Worm (Caenorhabditis elegans) whole organism, L4 larva: ENCODE results near the gene exos-1.

Experiments
- D1046.2 ChIP-seq: fragments of 200-800 bp; sonication (Bioruptor generic); IDR thresholded peaks from 2 replicates; pipeline ENCODE4 v1.3.6; 2022; ENCODE audit warnings: missing genetic modification characterization, missing compliant biosample characterization
- F26F4.8 ChIP-seq: fragments of 200-800 bp; sonication (Bioruptor generic); conservative IDR thresholded peaks from 2 replicates; pipeline ENCODE4 v1.3.6; 2022; ENCODE audit warnings: missing genetic modification characterization, missing compliant biosample characterization
- F37D6.2 ChIP-seq: sonication (generic microtip); optimal IDR thresholded peaks from 2 replicates; lab custom pipeline; 2016; ENCODE audit warnings: mild to moderate bottlenecking, missing genetic modification characterization, missing compliant biosample characterization
- F49E8.2 ChIP-seq: sonication (generic microtip); optimal IDR thresholded peaks from 2 replicates; lab custom pipeline; 2016; ENCODE audit warnings: missing compliant biosample characterization, mild to moderate bottlenecking, missing genetic modification characterization, borderline replicate concordance
- R02D3.7 ChIP-seq: fragments of 150-350 bp; sonication (generic microtip); optimal IDR thresholded peaks from 3 replicates; lab custom pipeline; 2014; ENCODE audit warnings: missing biosample characterization, missing genetic modification characterization
- T26A8.4 ChIP-seq: fragments of 200-800 bp; sonication (Bioruptor generic); IDR thresholded peaks from 2 replicates; pipeline ENCODE4 v1.3.6; 2022; ENCODE audit warnings: missing genetic modification characterization, missing compliant biosample characterization
- Y105C5A.15 ChIP-seq: fragments of 200-800 bp; sonication (Bioruptor generic); IDR thresholded peaks from 2 replicates; pipeline ENCODE4 v1.3.6; 2022; ENCODE audit warnings: missing genetic modification characterization, missing compliant biosample characterization
- Y48G9A.11 ChIP-seq: fragments of 200-800 bp; sonication (Bioruptor generic); IDR thresholded peaks from 2 replicates; pipeline ENCODE4 v1.3.6; 2022; ENCODE audit warnings: missing genetic modification reagents, missing genetic modification characterization, missing compliant biosample characterization
- Y75B8A.6 ChIP-seq: fragments of 200-800 bp; sonication (Bioruptor generic); IDR thresholded peaks from 2 replicates; pipeline ENCODE4 v1.3.6; 2022; ENCODE audit warnings: missing genetic modification reagents, missing genetic modification characterization, missing compliant biosample characterization
- ZK337.2 ChIP-seq: fragments of 200-800 bp; sonication (Bioruptor generic); IDR thresholded peaks from 2 replicates; pipeline ENCODE4 v1.3.6; 2022; ENCODE audit warnings: missing genetic modification reagents, missing genetic modification characterization, missing compliant biosample characterization
- ZK546.5 ChIP-seq, 2 experiments: sonication (generic microtip); optimal IDR thresholded peaks; 2 replicates each; lab custom pipeline; 2017; ENCODE audit warnings: missing biosample characterization in 2 of 2, missing genetic modification characterization in 2 of 2
- aly-2 ChIP-seq: sonication (generic microtip); optimal IDR thresholded peaks from 2 replicates; lab custom pipeline; 2018; ENCODE audit warnings: missing biosample characterization, missing genetic modification characterization
- arid-1 ChIP-seq: fragments of 200-800 bp; sonication (Bioruptor generic); conservative IDR thresholded peaks from 2 replicates; pipeline ENCODE4 v1.3.6; 2022; ENCODE audit warnings: missing genetic modification reagents, missing genetic modification characterization, missing compliant biosample characterization
- attf-4 ChIP-seq: sonication (generic microtip); optimal IDR thresholded peaks from 3 replicates; lab custom pipeline; 2017; ENCODE audit warnings: missing biosample characterization, missing genetic modification characterization
- ceh-44 ChIP-seq: fragments of 200-800 bp; sonication (Bioruptor generic); IDR thresholded peaks from 2 replicates; pipeline ENCODE4 v1.3.6; 2022; ENCODE audit warnings: missing genetic modification reagents, missing genetic modification characterization, missing compliant biosample characterization
- ceh-62 ChIP-seq: sonication (generic microtip); optimal IDR thresholded peaks from 2 replicates; lab custom pipeline; 2017; ENCODE audit warnings: missing biosample characterization, missing genetic modification characterization
- ces-1 ChIP-seq: fragments of 150-350 bp; sonication (generic microtip); optimal IDR thresholded peaks from 4 replicates; lab custom pipeline; 2014; ENCODE audit warnings: missing biosample characterization, missing genetic modification reagents, missing genetic modification characterization
- cey-2 ChIP-seq: sonication (generic microtip); optimal IDR thresholded peaks from 3 replicates; lab custom pipeline; 2017; ENCODE audit warnings: missing genetic modification characterization, mild to moderate bottlenecking, missing compliant biosample characterization, antibody characterized with exemption, borderline replicate concordance; ENCODE audit not compliant: insufficient read depth
- ctbp-1 ChIP-seq: fragments of 200-800 bp; sonication (Bioruptor generic); IDR thresholded peaks from 2 replicates; pipeline ENCODE4 v1.3.6; 2022; ENCODE audit warnings: missing genetic modification reagents, missing genetic modification characterization, missing compliant biosample characterization
- daf-19 ChIP-seq: fragments of 200-800 bp; sonication (Bioruptor generic); conservative IDR thresholded peaks from 2 replicates; pipeline ENCODE4 v1.3.6; 2022; ENCODE audit warnings: missing genetic modification characterization, missing compliant biosample characterization
- daf-8 ChIP-seq: fragments of 200-800 bp; sonication (Bioruptor generic); IDR thresholded peaks from 2 replicates; pipeline ENCODE4 v1.3.6; 2022; ENCODE audit warnings: missing genetic modification characterization, missing compliant biosample characterization
- dmd-6 ChIP-seq: fragments of 200-800 bp; sonication (Bioruptor generic); IDR thresholded peaks from 2 replicates; pipeline ENCODE4 v1.3.6; 2022; ENCODE audit warnings: missing genetic modification reagents, missing genetic modification characterization, missing compliant biosample characterization
- egl-27 ChIP-seq: sonication (generic microtip); optimal IDR thresholded peaks from 3 replicates; lab custom pipeline; 2017; ENCODE audit warnings: missing biosample characterization, missing genetic modification reagents, missing genetic modification characterization
- fos-1 ChIP-seq: fragments of 150-350 bp; optimal IDR thresholded peaks from 2 replicates; lab custom pipeline; 2014; ENCODE audit warnings: missing biosample characterization, missing genetic modification characterization
- gei-8 ChIP-seq: fragments of 200-800 bp; sonication (Bioruptor generic); optimal IDR thresholded peaks from 2 replicates; lab custom pipeline; 2018; ENCODE audit warnings: mild to moderate bottlenecking, missing genetic modification characterization, missing compliant biosample characterization
- hlh-11 ChIP-seq: fragments of 200-800 bp; sonication (Bioruptor generic); optimal IDR thresholded peaks from 2 replicates; lab custom pipeline; 2018; ENCODE audit warnings: mild to moderate bottlenecking, missing genetic modification characterization, missing compliant biosample characterization
- hlh-30 ChIP-seq: sonication (generic microtip); optimal IDR thresholded peaks from 2 replicates; lab custom pipeline; 2017; ENCODE audit warnings: antibody characterized with exemption, mild to moderate bottlenecking, missing genetic modification characterization, missing compliant biosample characterization; ENCODE audit not compliant: insufficient read depth
- hmg-1.1 ChIP-seq: fragments of 200-800 bp; sonication (Bioruptor generic); IDR thresholded peaks from 2 replicates; pipeline ENCODE4 v1.3.6; 2022; ENCODE audit warnings: missing genetic modification reagents, missing genetic modification characterization, missing compliant biosample characterization
- lin-1 ChIP-seq: fragments of 200-800 bp; sonication (Bioruptor generic); IDR thresholded peaks from 2 replicates; pipeline ENCODE4 v1.3.6; 2022; ENCODE audit warnings: missing genetic modification reagents, missing genetic modification characterization, missing compliant biosample characterization
- lin-15B ChIP-seq: fragments of 150-350 bp; sonication (generic microtip); optimal IDR thresholded peaks from 3 replicates; lab custom pipeline; 2014; ENCODE audit warnings: missing biosample characterization, missing genetic modification characterization
- lin-39 ChIP-seq: fragments of 150-350 bp; optimal IDR thresholded peaks from 2 replicates; lab custom pipeline; 2014; ENCODE audit warnings: missing biosample characterization, missing genetic modification reagents, missing genetic modification characterization
- lir-3 ChIP-seq: sonication (generic microtip); optimal IDR thresholded peaks from 2 replicates; lab custom pipeline; 2016; ENCODE audit warnings: mild to moderate bottlenecking, missing genetic modification characterization, missing compliant biosample characterization
- madf-5 ChIP-seq, 2 experiments: fragments of 200-800 bp; sonication (Bioruptor generic); IDR thresholded peaks; 2 replicates each; pipeline ENCODE4 v1.3.6; 2022; ENCODE audit warnings: missing compliant biosample characterization in 2 of 2, missing genetic modification characterization in 2 of 2
- mdl-1 ChIP-seq, 2 experiments: fragments of 150-350 bp in 1 of 2; sonication (generic microtip) in 1 of 2; optimal IDR thresholded peaks; 2 replicates each; lab custom pipeline; 2014 to 2017; ENCODE audit warnings: missing biosample characterization in 2 of 2, missing genetic modification characterization in 2 of 2
- mes-2 ChIP-seq: sonication (generic microtip); optimal IDR thresholded peaks from 2 replicates; lab custom pipeline; 2016; ENCODE audit warnings: missing genotype, mild to moderate bottlenecking, missing genetic modification characterization, missing compliant biosample characterization; ENCODE audit not compliant: poor library complexity, severe bottlenecking
- mxl-3 ChIP-seq: fragments of 200-800 bp; sonication (Bioruptor generic); optimal IDR thresholded peaks from 2 replicates; lab custom pipeline; 2018; ENCODE audit warnings: mild to moderate bottlenecking, missing genetic modification characterization, missing compliant biosample characterization
- nhr-102 ChIP-seq: sonication (generic microtip); optimal IDR thresholded peaks from 2 replicates; lab custom pipeline; 2016; ENCODE audit warnings: mild to moderate bottlenecking, missing genetic modification characterization, moderate library complexity, missing compliant biosample characterization
- nhr-11 ChIP-seq: fragments of 150-350 bp; optimal IDR thresholded peaks from 2 replicates; lab custom pipeline; 2014; ENCODE audit warnings: missing biosample characterization, missing genetic modification characterization
- nhr-111 ChIP-seq: fragments of 200-800 bp; sonication (Bioruptor generic); optimal IDR thresholded peaks from 2 replicates; lab custom pipeline; 2018; ENCODE audit warnings: mild to moderate bottlenecking, missing genetic modification characterization, missing compliant biosample characterization
- nhr-237 ChIP-seq: sonication (generic microtip); optimal IDR thresholded peaks from 2 replicates; lab custom pipeline; 2017; ENCODE audit warnings: missing biosample characterization, missing genetic modification characterization
- nhr-25 ChIP-seq: sonication (generic microtip); optimal IDR thresholded peaks from 2 replicates; lab custom pipeline; 2017; ENCODE audit warnings: missing genetic modification characterization, mild to moderate bottlenecking, missing compliant biosample characterization, antibody characterized with exemption, moderate library complexity, borderline replicate concordance; ENCODE audit not compliant: insufficient read depth
- nhr-6 ChIP-seq: fragments of 150-350 bp; optimal IDR thresholded peaks from 2 replicates; lab custom pipeline; 2014; ENCODE audit warnings: missing biosample characterization, missing genetic modification characterization
- pqm-1 ChIP-seq: sonication (generic microtip); optimal IDR thresholded peaks from 2 replicates; lab custom pipeline; 2017; ENCODE audit warnings: missing biosample characterization, missing genetic modification characterization
- saeg-2 ChIP-seq: fragments of 200-800 bp; sonication (Bioruptor generic); IDR thresholded peaks from 2 replicates; pipeline ENCODE4 v1.3.6; 2022; ENCODE audit warnings: missing genetic modification reagents, missing genetic modification characterization, missing compliant biosample characterization
- spr-1 ChIP-seq: sonication (generic microtip); optimal IDR thresholded peaks from 2 replicates; lab custom pipeline; 2016; ENCODE audit warnings: mild to moderate bottlenecking, missing genetic modification characterization, missing compliant biosample characterization
- spr-3 ChIP-seq: fragments of 200-800 bp; sonication (Bioruptor generic); optimal IDR thresholded peaks from 2 replicates; lab custom pipeline; 2018; ENCODE audit warnings: mild to moderate bottlenecking, missing genetic modification characterization, missing compliant biosample characterization
- unc-130 ChIP-seq: sonication (generic microtip); optimal IDR thresholded peaks from 2 replicates; lab custom pipeline; 2016; ENCODE audit warnings: missing genetic modification reagents, missing genetic modification characterization, missing compliant biosample characterization
- vab-7 ChIP-seq: fragments of 200-800 bp; sonication (Bioruptor generic); IDR thresholded peaks from 2 replicates; pipeline ENCODE4 v1.3.6; 2022; ENCODE audit warnings: missing genetic modification reagents, missing genetic modification characterization, missing compliant biosample characterization
- zag-1 ChIP-seq: fragments of 150-350 bp; optimal IDR thresholded peaks from 2 replicates; lab custom pipeline; 2014; ENCODE audit warnings: missing biosample characterization, missing genetic modification characterization
- ztf-11 ChIP-seq: fragments of 150-350 bp; optimal IDR thresholded peaks from 2 replicates; lab custom pipeline; 2014; ENCODE audit warnings: missing biosample characterization, missing genetic modification characterization

The exos-1 gene

ce11 chrIII:11054532-11055265 lies 45.9 kb downstream of the exos-1 start (continued):
- TF ChIP-seq Y105C5A.15 (GFP tag; lab: Robert Waterston, UW) = no peak
- no peak for TF ChIP-seq madf-5 (GFP tag; IDR thresholded peaks at IDR 0.05; lab: Robert Waterston, UW)
- TF ChIP-seq hlh-11 (tag; lab: Kevin White, UChicago) = peak; percentile 91
- TF ChIP-seq hlh-30 (tag; lab: Kevin White, UChicago) = peak; percentile 88
- peak; percentile 50 for TF ChIP-seq F37D6.2 (tag; lab: Kevin White, UChicago)
- TF ChIP-seq lin-15B (tag; lab: Kevin White, UChicago) = no peak
- TF ChIP-seq ZK337.2 = no peak
- TF ChIP-seq Y48G9A.11 = no peak
- no peak for TF ChIP-seq ceh-44 (GFP tag; lab: Robert Waterston, UW)
- TF ChIP-seq nhr-237 (tag; lab: Kevin White, UChicago) = no peak
- peak; percentile 24 for TF ChIP-seq mes-2 (tag; lab: Kevin White, UChicago)
- TF ChIP-seq lir-3 (tag; lab: Kevin White, UChicago) = no peak
- TF ChIP-seq attf-4 (tag; lab: Kevin White, UChicago) = no peak
- peak; percentile 55 for TF ChIP-seq T26A8.4 (GFP tag; lab: Robert Waterston, UW)
- TF ChIP-seq nhr-111 (GFP tag; lab: Kevin White, UChicago) = no peak
- TF ChIP-seq zag-1 (tag; lab: Kevin White, UChicago) = no peak
- no peak for TF ChIP-seq aly-2 (tag; lab: Kevin White, UChicago)
- no peak for TF ChIP-seq cey-2 (tag; lab: Kevin White, UChicago)
- no peak for TF ChIP-seq daf-8 (GFP tag; lab: Robert Waterston, UW)
- no peak for TF ChIP-seq fos-1 (tag; lab: Kevin White, UChicago)
- no peak for TF ChIP-seq ces-1
- TF ChIP-seq lin-1 (GFP tag; lab: Robert Waterston, UW) = no peak
- peak; percentile 64 for TF ChIP-seq spr-1 (tag; lab: Kevin White, UChicago)
- peak; percentile 31 for TF ChIP-seq nhr-11 (tag; lab: Kevin White, UChicago)
- TF ChIP-seq daf-19 = no peak
- peak; percentile 82 for TF ChIP-seq nhr-25 (tag; lab: Kevin White, UChicago)
- no peak for TF ChIP-seq F26F4.8 (GFP tag; lab: Robert Waterston, UW)
- TF ChIP-seq gei-8 (GFP tag; lab: Kevin White, UChicago) = no peak
- TF ChIP-seq mxl-3 (GFP tag; lab: Kevin White, UChicago) = peak; percentile 61
- TF ChIP-seq egl-27 (tag; lab: Kevin White, UChicago) = no peak
- TF ChIP-seq ceh-62 = no peak
- no peak for TF ChIP-seq D1046.2
- peak; percentile 66 for TF ChIP-seq dmd-6
- no peak for TF ChIP-seq ZK546.5 (tag; optimal IDR thresholded peaks at IDR 0.05; lab: Kevin White, UChicago)
- no peak for TF ChIP-seq nhr-6 (tag; lab: Kevin White, UChicago)
- TF ChIP-seq mdl-1 (tag; optimal IDR thresholded peaks at IDR 0.05; lab: Kevin White, UChicago) = peak; percentile 31 to 81
- TF ChIP-seq arid-1 (GFP tag; lab: Robert Waterston, UW) = 0 out of 2 replicates have a peak, but pooled peaks have one; percentile 43
- peak; percentile 18 for TF ChIP-seq nhr-102
- no peak for TF ChIP-seq ztf-11
- TF ChIP-seq unc-130 (GFP tag; lab: Kevin White, UChicago) = no peak
- no peak for TF ChIP-seq R02D3.7 (tag; lab: Kevin White, UChicago)
- TF ChIP-seq Y75B8A.6 (GFP tag; lab: Robert Waterston, UW) = no peak
- TF ChIP-seq spr-3 (GFP tag; lab: Kevin White, UChicago) = no peak
- no peak for TF ChIP-seq vab-7 (GFP tag; lab: Robert Waterston, UW)
- no peak for TF ChIP-seq F49E8.2 (tag; lab: Kevin White, UChicago)
- TF ChIP-seq pqm-1 (tag; lab: Kevin White, UChicago) = no peak
- peak; percentile 70 for TF ChIP-seq ctbp-1 (GFP tag; lab: Robert Waterston, UW)
- peak; percentile 85 for TF ChIP-seq hmg-1.1
- no peak for TF ChIP-seq saeg-2 (GFP tag; lab: Robert Waterston, UW)
- TF ChIP-seq lin-39 (tag; lab: Kevin White, UChicago) = no peak
